Fruit fly (Drosophila melanogaster): ENCODE results near the gene LKRSDH.

The LKRSDH gene

DNA sequence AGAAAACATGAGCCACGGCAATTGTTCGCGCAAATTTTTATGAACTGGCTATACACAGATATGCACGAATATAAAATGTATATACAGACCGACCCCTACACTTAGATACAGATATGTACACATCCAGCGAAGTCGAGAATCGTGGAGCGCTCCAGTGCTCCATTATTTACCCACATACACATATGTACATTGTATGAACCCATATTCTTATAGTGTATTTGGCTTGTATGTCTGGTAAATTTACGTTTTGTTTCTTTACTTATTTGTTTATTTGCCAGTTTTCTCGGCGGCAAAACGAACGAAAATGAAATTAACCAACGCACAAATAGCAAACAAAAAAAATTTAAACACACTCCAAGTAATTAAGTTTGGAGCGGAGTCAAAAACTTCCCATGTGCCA is 17.6 kb upstream of the LKRSDH start (continued):
- TF ChIP-seq CG12769 (tag; optimal IDR thresholded peaks at IDR 0.05) (peak; percentile 75), Pdp1 (GFP tag; optimal IDR thresholded peaks at IDR 0.05) (peak in 1 of 2 experiments; percentile 21), CG11560 (tag; IDR thresholded peaks at IDR 0.05) (peak; percentile 15; the same call in 1 of the 3 replicates), CG13894 (tag; optimal IDR thresholded peaks at IDR 0.05) (peak; percentile 87), cato (GFP tag; optimal IDR thresholded peaks at IDR 0.05; ENCODE audit: borderline replicate concordance) (no peak), slou (GFP tag; optimal IDR thresholded peaks at IDR 0.05) (peak; percentile 41), Hmr (GFP tag; optimal IDR thresholded peaks at IDR 0.05) (peak; percentile 65), nom (GFP tag; optimal IDR thresholded peaks at IDR 0.05) (no peak), sob (GFP tag; IDR thresholded peaks at IDR 0.05) (peak; percentile 73; the same call in 1 of the 2 replicates), CG7928 (GFP tag; optimal IDR thresholded peaks at IDR 0.05) (no peak), CG1647 (GFP tag; optimal IDR thresholded peaks at IDR 0.05) (peak; percentile 29), Awh (GFP tag; IDR thresholded peaks at IDR 0.05) (peak; percentile 84), dm (GFP tag; optimal IDR thresholded peaks at IDR 0.05) (peak; percentile 31), CG12299 (tag; optimal IDR thresholded peaks at IDR 0.05) (peak; percentile 76), CG17186 (GFP tag; optimal IDR thresholded peaks at IDR 0.05) (peak; percentile 26), exex (tag; optimal IDR thresholded peaks at IDR 0.05) (peak; percentile 41), ATbp (GFP tag; optimal IDR thresholded peaks at IDR 0.05) (peak; percentile 34), Dek (tag; optimal IDR thresholded peaks at IDR 0.05) (peak; percentile 51), CG11456 (GFP tag; IDR thresholded peaks at IDR 0.05) (peak; percentile 56; the same call in 1 of the 3 replicates), HLH4C (GFP tag; IDR thresholded peaks at IDR 0.05; ENCODE audit: partially characterized antibody) (no peak), tap (tag; optimal IDR thresholded peaks at IDR 0.05) (peak; percentile 30), Fer1 (GFP tag; optimal IDR thresholded peaks at IDR 0.05) (peak; percentile 79), gro (GFP tag; optimal IDR thresholded peaks at IDR 0.05) (peak; percentile 77), CG31365 (tag; optimal IDR thresholded peaks at IDR 0.05) (peak; percentile 79), CG2199 (GFP tag; IDR thresholded peaks at IDR 0.05) (no peak), CG4854 (GFP tag; optimal IDR thresholded peaks at IDR 0.05) (peak; percentile 32), CG15696 (tag; optimal IDR thresholded peaks at IDR 0.05) (peak; percentile 73), Fer3 (tag; optimal IDR thresholded peaks at IDR 0.05) (peak; percentile 71), pho (GFP tag; optimal IDR thresholded peaks at IDR 0.05) (peak; percentile 34), CG2712 (tag; optimal IDR thresholded peaks at IDR 0.05) (peak; percentile 34), kni (GFP tag; optimal IDR thresholded peaks at IDR 0.05) (peak; percentile 89), Sry-δ (GFP tag; optimal IDR thresholded peaks at IDR 0.05) (peak; percentile 1), Hand (GFP tag; optimal IDR thresholded peaks at IDR 0.05) (peak; percentile 2), wdn (GFP tag; IDR thresholded peaks at IDR 0.05) (peak; percentile 37; the same call in 1 of the 2 replicates), CG7987 (GFP tag; optimal IDR thresholded peaks at IDR 0.05) (peak; percentile 84), Sin3A (optimal IDR thresholded peaks at IDR 0.05) (no peak), unpg (GFP tag; optimal IDR thresholded peaks at IDR 0.05) (peak; percentile 24), bcd (GFP tag; optimal IDR thresholded peaks at IDR 0.05) (peak; percentile 7), CG10267 (tag; optimal IDR thresholded peaks at IDR 0.05) (no peak), Blimp-1 (GFP tag; optimal IDR thresholded peaks at IDR 0.05) (peak; percentile 74), CG8290 (GFP tag; optimal IDR thresholded peaks at IDR 0.05) (no peak), CG8290 (tag; optimal IDR thresholded peaks at IDR 0.05) (peak in 1 of 2 experiments; percentile 85), Ets65A (GFP tag) (no peak), CG3281 (GFP tag; optimal IDR thresholded peaks at IDR 0.05) (peak; percentile 75), Jarid2 (GFP tag; optimal IDR thresholded peaks at IDR 0.05) (peak; percentile 35), CG7556 (GFP tag; optimal IDR thresholded peaks at IDR 0.05) (peak; percentile 34), fd64A (GFP tag; optimal IDR thresholded peaks at IDR 0.05) (peak; percentile 81), nerfin-1 (tag; optimal IDR thresholded peaks at IDR 0.05) (peak; percentile 45), schlank (tag; optimal IDR thresholded peaks at IDR 0.05) (peak; percentile 36), row (GFP tag; IDR thresholded peaks at IDR 0.05) (peak; percentile 5; the same call in 1 of the 3 replicates)
